Fruit fly (Drosophila melanogaster): ENCODE measurements around the gene DppIII.

DppIII gene

dm6 chr3R:8308515-8308959, 35.7 kb upstream of the DppIII start, which contains the start of gene tex:
Gene tex, minus strand, starts transcription at chr3R:8308645.
- no peak for TF ChIP-seq CG10348 (GFP tag; IDR thresholded peaks at IDR 0.05)
- TF ChIP-seq EcR (GFP tag; optimal IDR thresholded peaks at IDR 0.05): no peak

dm6 chr3R:8310678-8311077, 33.5 kb upstream of the DppIII start, which contains the start of gene CG11693:
Gene CG11693, minus strand, starts transcription at chr3R:8310778.
- no peak for TF ChIP-seq CG15710 (tag; optimal IDR thresholded peaks at IDR 0.05)
- TF ChIP-seq CG10348 (GFP tag; IDR thresholded peaks at IDR 0.05): no peak
- TF ChIP-seq CG12605 (GFP tag; IDR thresholded peaks at IDR 0.05): no peak
- TF ChIP-seq CG4496 (GFP tag; IDR thresholded peaks at IDR 0.05): no peak
- no peak for TF ChIP-seq rn (GFP tag; IDR thresholded peaks at IDR 0.05)
- no peak for TF ChIP-seq CG13204 (GFP tag; optimal IDR thresholded peaks at IDR 0.05)
- no peak for TF ChIP-seq Pif1B (GFP tag; optimal IDR thresholded peaks at IDR 0.05)
- TF ChIP-seq CG32121 (GFP tag; IDR thresholded peaks at IDR 0.05): no peak
- no peak for TF ChIP-seq EcR (GFP tag; optimal IDR thresholded peaks at IDR 0.05)
- TF ChIP-seq gl (tag; optimal IDR thresholded peaks at IDR 0.05): no peak

dm6 chr3R:8312037-8312436, 32.2 kb upstream of the DppIII start, which contains the start of the genes CG11694 and CG11698:
Gene CG11694, minus strand, starts transcription at chr3R:8312137.
Gene CG11698, plus strand, starts transcription at chr3R:8312188.
- no peak for TF ChIP-seq CG34367 (tag; optimal IDR thresholded peaks at IDR 0.05)
- TF ChIP-seq CG17806 (tag; optimal IDR thresholded peaks at IDR 0.05): no peak
- no peak for TF ChIP-seq CG12605 (GFP tag; IDR thresholded peaks at IDR 0.05)

- TF ChIP-seq CG14655 (GFP tag; optimal IDR thresholded peaks at IDR 0.05) (no peak), CG13204 (GFP tag; optimal IDR thresholded peaks at IDR 0.05) (no peak), D1 (tag; optimal IDR thresholded peaks at IDR 0.05) (no peak), CG8301 (tag; optimal IDR thresholded peaks at IDR 0.05) (no peak), CG9948 (tag; optimal IDR thresholded peaks at IDR 0.05) (no peak), CG34367 (tag; optimal IDR thresholded peaks at IDR 0.05) (no peak), CG8159 (tag; optimal IDR thresholded peaks at IDR 0.05) (no peak), gl (tag; optimal IDR thresholded peaks at IDR 0.05) (no peak), rn (GFP tag; IDR thresholded peaks at IDR 0.05) (no peak), CG10348 (GFP tag; IDR thresholded peaks at IDR 0.05) (no peak), CG4496 (GFP tag; IDR thresholded peaks at IDR 0.05) (no peak), CG15710 (tag; optimal IDR thresholded peaks at IDR 0.05) (no peak), fd96Ca (GFP tag; IDR thresholded peaks at IDR 0.05) (no peak)
These were observed 31.2 kb upstream of the DppIII start, which contains the start of gene CG7483 for dm6 chr3R:8313038-8313437. Gene CG7483, plus strand, starts transcription at chr3R:8313208.

- TF ChIP-seq Pif1B (GFP tag; optimal IDR thresholded peaks at IDR 0.05) (no peak), CG32121 (GFP tag; IDR thresholded peaks at IDR 0.05) (no peak), CG13204 (GFP tag; optimal IDR thresholded peaks at IDR 0.05) (no peak), Pif1A (GFP tag; optimal IDR thresholded peaks at IDR 0.05) (no peak), Snoo (tag; optimal IDR thresholded peaks at IDR 0.05) (no peak), CG8301 (tag; optimal IDR thresholded peaks at IDR 0.05) (no peak), CG4496 (GFP tag; IDR thresholded peaks at IDR 0.05) (no peak), CG9948 (tag; optimal IDR thresholded peaks at IDR 0.05) (no peak), CG15710 (tag; optimal IDR thresholded peaks at IDR 0.05) (no peak), EcR (GFP tag; optimal IDR thresholded peaks at IDR 0.05) (no peak), rn (GFP tag; IDR thresholded peaks at IDR 0.05) (no peak)
These were observed 27.7 kb upstream of the DppIII start, which contains the start of gene Coq2 for dm6 chr3R:8316344-8317105. Gene Coq2, minus strand, starts transcription at chr3R:8316543.

dm6 chr3R:8317215-8317614, 27.0 kb upstream of the DppIII start, which contains the start of gene Ctr1B:
Gene Ctr1B, plus strand, starts transcription at chr3R:8317612.
- no peak for TF ChIP-seq fd96Ca (GFP tag; IDR thresholded peaks at IDR 0.05)
- no peak for TF ChIP-seq Ets98B (GFP tag; IDR thresholded peaks at IDR 0.05)
- TF ChIP-seq EcR (GFP tag; optimal IDR thresholded peaks at IDR 0.05): no peak
- TF ChIP-seq Pif1A (GFP tag; optimal IDR thresholded peaks at IDR 0.05): no peak
- TF ChIP-seq CG12605 (GFP tag; IDR thresholded peaks at IDR 0.05): no peak
- TF ChIP-seq CG9948 (tag; optimal IDR thresholded peaks at IDR 0.05): no peak
- no peak for TF ChIP-seq CG4496 (GFP tag; IDR thresholded peaks at IDR 0.05)
- no peak for TF ChIP-seq CG15710 (tag; optimal IDR thresholded peaks at IDR 0.05)
- TF ChIP-seq Pif1B (GFP tag; optimal IDR thresholded peaks at IDR 0.05): no peak
- TF ChIP-seq CG14655 (GFP tag; optimal IDR thresholded peaks at IDR 0.05): no peak
- no peak for TF ChIP-seq CG13204 (GFP tag; optimal IDR thresholded peaks at IDR 0.05)

- TF ChIP-seq CG32121 (GFP tag; IDR thresholded peaks at IDR 0.05) (no peak), Pif1A (GFP tag; optimal IDR thresholded peaks at IDR 0.05) (no peak), CG4496 (GFP tag; IDR thresholded peaks at IDR 0.05) (0 out of 3 replicates have a peak, but pooled peaks have one; percentile 21), CG14655 (GFP tag; optimal IDR thresholded peaks at IDR 0.05) (no peak), Ets98B (GFP tag; IDR thresholded peaks at IDR 0.05) (peak; percentile 60; the same call in 1 of the 2 replicates), fd96Ca (GFP tag; IDR thresholded peaks at IDR 0.05) (no peak; the same call in 2 of the 3 replicates), rn (GFP tag; IDR thresholded peaks at IDR 0.05) (no peak), Pif1B (GFP tag; optimal IDR thresholded peaks at IDR 0.05) (no peak), gl (tag; optimal IDR thresholded peaks at IDR 0.05) (no peak), CG12605 (GFP tag; IDR thresholded peaks at IDR 0.05) (peak; percentile 65), Snoo (tag; optimal IDR thresholded peaks at IDR 0.05) (no peak), CG15710 (tag; optimal IDR thresholded peaks at IDR 0.05) (no peak), CG10348 (GFP tag; IDR thresholded peaks at IDR 0.05) (no peak)
These were observed 26.4 kb upstream of the DppIII start for dm6 chr3R:8317709-8318335.

All from whole organism, pupa.